Worm (Caenorhabditis elegans) whole organism, L4/young adult: ENCODE data around the gene srt-48.

Experiments used
- W03F9.2 ChIP-seq: fragments of 150-350 bp; optimal IDR thresholded peaks from 2 replicates; lab custom pipeline; 2014; ENCODE audit warnings: missing biosample characterization, missing genetic modification characterization
- dao-5 ChIP-seq: sonication (generic microtip); optimal IDR thresholded peaks from 2 replicates; lab custom pipeline; 2016; ENCODE audit warnings: missing genotype, missing genetic modification characterization, moderate library complexity, missing compliant biosample characterization
- him-1 ChIP-seq: sonication (generic microtip); optimal IDR thresholded peaks from 2 replicates; lab custom pipeline; 2016; ENCODE audit warnings: missing genotype, missing genetic modification reagents, missing genetic modification characterization, missing compliant biosample characterization

DNA sequence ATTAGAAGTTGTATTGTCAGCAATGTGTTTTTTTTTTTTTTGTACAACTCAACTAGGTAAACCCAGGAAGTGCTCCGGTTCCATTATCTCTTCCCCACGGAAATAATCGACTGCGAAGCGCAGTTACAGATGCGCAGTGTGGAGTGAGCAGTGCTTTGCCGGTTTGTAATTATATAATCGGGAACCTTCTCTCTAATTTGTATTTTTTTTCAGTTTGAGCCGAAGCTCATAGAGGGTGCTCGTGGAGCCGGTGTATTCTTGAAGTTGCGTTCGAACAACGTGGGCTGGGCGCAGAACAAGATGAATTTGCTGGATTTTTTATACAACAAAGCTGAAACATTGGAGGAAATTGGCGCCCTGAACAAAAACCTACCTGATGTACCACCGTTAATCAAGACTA, 10.7 kb downstream of the srt-48 start, which contains the start of gene Y41E3.13:
- no peak for TF ChIP-seq dao-5 (tag; lab: Kevin White, UChicago)
- TF ChIP-seq W03F9.2 (tag; lab: Kevin White, UChicago), result no peak
- no peak for TF ChIP-seq him-1 (tag; lab: Kevin White, UChicago)
